Fruit fly (Drosophila melanogaster) whole organism, pupa: ENCODE measurements around the gene Ilp1.

ENCODE experiments used
- CG13204 ChIP-seq: fragments of 200-800 bp; sonication (Bioruptor generic); optimal IDR thresholded peaks from 2 replicates; lab custom pipeline; 2018; ENCODE audit warnings: missing biosample characterization, mild to moderate bottlenecking, missing genetic modification characterization, moderate library complexity
- CG32121 ChIP-seq: fragments of 200-800 bp; sonication (Bioruptor generic); IDR thresholded peaks from 2 replicates; pipeline ENCODE4 v1.3.6; 2022; ENCODE audit warnings: missing biosample characterization, missing genetic modification characterization
- EcR ChIP-seq: fragments of 200-800 bp; sonication (Bioruptor generic); optimal IDR thresholded peaks from 3 replicates; lab custom pipeline; 2019; ENCODE audit warnings: missing biosample characterization, missing genetic modification characterization, mild to moderate bottlenecking, moderate library complexity, missing genetic modification reagents
- Pif1A ChIP-seq: fragments of 200-800 bp; sonication (Bioruptor generic); optimal IDR thresholded peaks from 3 replicates; lab custom pipeline; 2016; ENCODE audit warnings: missing biosample characterization, missing genetic modification characterization
- Snoo ChIP-seq: fragments of 200-800 bp; sonication (Bioruptor generic); optimal IDR thresholded peaks from 3 replicates; lab custom pipeline; 2017; ENCODE audit warnings: missing biosample characterization, mild to moderate bottlenecking, missing genetic modification characterization, inconsistent platforms
- rn ChIP-seq: fragments of 200-800 bp; sonication (Bioruptor generic); IDR thresholded peaks from 2 replicates; pipeline ENCODE4 v1.3.6; 2022; ENCODE audit warnings: missing biosample characterization, missing genetic modification characterization

DNA sequence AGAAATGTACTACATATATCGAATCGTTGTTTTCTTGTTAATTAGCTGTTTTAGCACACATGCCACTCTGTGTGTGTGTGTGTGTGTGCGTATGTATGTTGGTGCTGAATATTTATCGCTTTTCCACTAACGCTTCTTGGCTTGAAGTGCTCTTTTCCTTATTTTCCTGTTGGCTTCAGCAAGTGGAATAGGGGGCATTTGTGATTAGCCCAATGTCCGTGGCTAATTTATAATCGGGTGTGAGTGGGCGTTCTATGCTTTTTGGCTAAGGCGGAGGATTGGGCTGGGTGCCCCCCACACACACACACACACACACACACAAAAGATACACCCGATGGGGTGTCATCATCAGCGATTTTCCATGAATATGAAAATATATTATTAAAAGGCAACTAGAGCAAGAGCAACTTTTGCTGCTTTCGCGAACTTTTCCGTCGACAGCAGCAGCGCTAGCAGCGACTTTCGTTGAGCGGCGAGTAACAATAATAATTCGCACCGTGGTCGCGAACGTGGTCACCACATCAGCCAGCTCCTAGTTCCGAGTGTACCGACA is 15.2 kb downstream of the Ilp1 start, which contains the start of gene CG43897:
- TF ChIP-seq CG32121 (no peak), EcR (GFP tag; lab: Kevin White, UChicago) (no peak), rn (GFP tag; lab: Robert Waterston, UW) (no peak), Pif1A (GFP tag; lab: Kevin White, UChicago) (no peak), Snoo (tag; lab: Kevin White, UChicago) (no peak), CG13204 (no peak)
